Fruit fly (Drosophila melanogaster): ENCODE measurements around the gene fok.
A peak's percentile ranks its signal among the peaks of the same experiment; 100 is the strongest.

fok gene

dm6 chr2L:20084785-20085555, at the start of gene fok:
fok (minus strand) TSS chr2L:20085070.
- TF ChIP-seq acj6 (GFP tag; optimal IDR thresholded peaks at IDR 0.05) (peak; percentile 97), CG6792 (GFP tag; optimal IDR thresholded peaks at IDR 0.05) (peak; percentile 99), Eip93F (GFP tag; optimal IDR thresholded peaks at IDR 0.05) (peak; percentile 98), fd85E (GFP tag; optimal IDR thresholded peaks at IDR 0.05) (peak; percentile 91), Lpt (GFP tag; optimal IDR thresholded peaks at IDR 0.05) (peak; percentile 97), OdsH (GFP tag; optimal IDR thresholded peaks at IDR 0.05) (peak; percentile 97), Eip78C (GFP tag) (peak; percentile 100), Blimp-1 (GFP tag; optimal IDR thresholded peaks at IDR 0.05) (peak; percentile 93), dsx (GFP tag; optimal IDR thresholded peaks at IDR 0.05; ENCODE audit: poor library complexity, severe bottlenecking) (peak; percentile 97), Sox15 (GFP tag; optimal IDR thresholded peaks at IDR 0.05) (peak; percentile 95), Hr39 (GFP tag; optimal IDR thresholded peaks at IDR 0.05) (peak; percentile 97), Met (GFP tag; optimal IDR thresholded peaks at IDR 0.05) (peak; percentile 99), spab (GFP tag; optimal IDR thresholded peaks at IDR 0.05) (peak; percentile 97), Ets96B (tag; optimal IDR thresholded peaks at IDR 0.05) (peak; percentile 98), CG3032 (tag; optimal IDR thresholded peaks at IDR 0.05) (peak; percentile 97), CG8119 (GFP tag; IDR thresholded peaks at IDR 0.05) (peak; percentile 99), CG4318 (GFP tag; optimal IDR thresholded peaks at IDR 0.05) (peak; percentile 93), CG10669 (GFP tag; optimal IDR thresholded peaks at IDR 0.05) (peak; percentile 97), net (GFP tag; optimal IDR thresholded peaks at IDR 0.05) (peak; percentile 97), CG6163 (GFP tag; IDR thresholded peaks at IDR 0.05) (peak; percentile 96), salr (GFP tag; optimal IDR thresholded peaks at IDR 0.05) (peak; percentile 91 to 95), Ets21C (GFP tag; optimal IDR thresholded peaks at IDR 0.05) (peak; percentile 96), Sox14 (GFP tag; optimal IDR thresholded peaks at IDR 0.05) (peak; percentile 98), fkh (GFP tag; optimal IDR thresholded peaks at IDR 0.05) (peak; percentile 100), Smox (GFP tag; optimal IDR thresholded peaks at IDR 0.05) (peak; percentile 98), lz (GFP tag; optimal IDR thresholded peaks at IDR 0.05) (peak; percentile 98), vri (GFP tag; optimal IDR thresholded peaks at IDR 0.05) (peak; percentile 98), achi (GFP tag; optimal IDR thresholded peaks at IDR 0.05) (peak; percentile 97), dac (GFP tag; optimal IDR thresholded peaks at IDR 0.05) (peak; percentile 91), CG6276 (GFP tag; optimal IDR thresholded peaks at IDR 0.05) (peak; percentile 97), CG10631 (GFP tag; optimal IDR thresholded peaks at IDR 0.05) (peak; percentile 97), CG16779 (tag; optimal IDR thresholded peaks at IDR 0.05) (peak; percentile 96), Hr38 (GFP tag; optimal IDR thresholded peaks at IDR 0.05) (no peak), CG1621 (tag; optimal IDR thresholded peaks at IDR 0.05) (peak; percentile 95), svp (GFP tag) (peak; percentile 99), CG11762 (GFP tag; optimal IDR thresholded peaks at IDR 0.05; ENCODE audit: insufficient read depth) (peak; percentile 97), CG11294 (GFP tag; IDR thresholded peaks at IDR 0.05) (peak; percentile 93), cyc (GFP tag; optimal IDR thresholded peaks at IDR 0.05) (peak; percentile 97), CG15336 (GFP tag; IDR thresholded peaks at IDR 0.05) (peak; percentile 99), Eip75B (GFP tag; optimal IDR thresholded peaks at IDR 0.05) (peak; percentile 99), CG8632 (GFP tag; optimal IDR thresholded peaks at IDR 0.05) (peak; percentile 97), CG6808 (GFP tag; optimal IDR thresholded peaks at IDR 0.05) (peak; percentile 98), CG31627 (GFP tag; optimal IDR thresholded peaks at IDR 0.05) (peak; percentile 98), CG6854 (GFP tag; optimal IDR thresholded peaks at IDR 0.05) (peak; percentile 96), CG3919 (GFP tag; optimal IDR thresholded peaks at IDR 0.05) (peak; percentile 98), fd59A (GFP tag; optimal IDR thresholded peaks at IDR 0.05) (peak; percentile 96), CG7368 (GFP tag; optimal IDR thresholded peaks at IDR 0.05) (peak; percentile 95), ss (GFP tag; optimal IDR thresholded peaks at IDR 0.05) (peak; percentile 98), eg (GFP tag; IDR thresholded peaks at IDR 0.05) (peak; percentile 94), CG32006 (GFP tag; optimal IDR thresholded peaks at IDR 0.05) (peak; percentile 97)
